Fruit fly (Drosophila melanogaster): ENCODE measurements around the gene dsh.

The dsh gene

DNA sequence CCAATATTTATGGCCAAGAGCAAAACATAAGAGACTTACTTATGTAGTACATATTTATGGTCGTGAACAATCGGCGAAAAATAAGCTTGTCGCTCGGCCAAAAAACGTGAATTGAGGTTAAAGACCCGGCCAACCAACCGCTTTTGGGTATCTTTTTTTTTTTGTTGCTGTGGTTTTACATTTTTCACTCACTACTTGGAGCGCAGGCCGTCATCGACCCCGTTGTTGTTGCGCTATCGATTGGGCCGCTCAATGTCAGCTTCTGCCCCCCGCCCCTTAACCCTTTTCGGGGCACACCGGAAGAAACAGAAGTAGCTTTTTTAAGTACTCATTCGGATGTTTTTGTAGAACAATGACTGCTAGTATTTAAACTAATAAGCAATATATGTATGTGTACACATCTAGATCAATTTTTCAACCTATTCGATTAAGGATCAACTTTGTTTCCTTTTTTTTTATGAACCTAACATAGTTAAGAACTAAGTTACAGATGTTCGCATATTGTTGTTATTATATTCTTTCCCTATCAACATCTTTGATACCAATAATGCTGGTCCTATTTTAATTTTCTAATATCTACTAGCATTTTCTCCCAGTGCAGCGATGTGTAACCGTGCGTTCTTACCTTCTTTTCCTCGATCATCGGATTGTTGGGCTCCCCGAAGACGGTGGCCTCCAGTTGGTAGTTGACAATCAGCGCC, 17.5 kb upstream of the dsh start (continued):
- TF ChIP-seq ap (GFP tag; IDR thresholded peaks at IDR 0.05), result no peak
- peak; percentile 82 for TF ChIP-seq CG12104 (GFP tag; optimal IDR thresholded peaks at IDR 0.05)
- peak; percentile 54 for TF ChIP-seq slbo (GFP tag; IDR thresholded peaks at IDR 0.05)
- no peak for TF ChIP-seq B-H1 (GFP tag; IDR thresholded peaks at IDR 0.05)
- no peak for TF ChIP-seq CG5953 (GFP tag; IDR thresholded peaks at IDR 0.05)
- no peak for TF ChIP-seq gcm (GFP tag; optimal IDR thresholded peaks at IDR 0.05)
- no peak for TF ChIP-seq Doc3 (GFP tag; IDR thresholded peaks at IDR 0.05; ENCODE audit: partially characterized antibody)
- TF ChIP-seq CG2875 (GFP tag; optimal IDR thresholded peaks at IDR 0.05), result peak; percentile 60
- TF ChIP-seq CG4424 (GFP tag; optimal IDR thresholded peaks at IDR 0.05), result peak; percentile 73
- TF ChIP-seq pnt (GFP tag; optimal IDR thresholded peaks at IDR 0.05), result peak; percentile 66
- no peak for TF ChIP-seq Bgb (GFP tag; IDR thresholded peaks at IDR 0.05; ENCODE audit: partially characterized antibody)
- peak; percentile 46 for TF ChIP-seq Ets97D (GFP tag; optimal IDR thresholded peaks at IDR 0.05)
- peak; percentile 78 for TF ChIP-seq NK7.1 (GFP tag; optimal IDR thresholded peaks at IDR 0.05)
- TF ChIP-seq oc (tag; optimal IDR thresholded peaks at IDR 0.05), result no peak
- TF ChIP-seq Oaz (GFP tag; IDR thresholded peaks at IDR 0.05), result peak; percentile 57; the same call in 1 of the 2 replicates
- no peak for TF ChIP-seq H15 (GFP tag; IDR thresholded peaks at IDR 0.05)
- peak; percentile 66 for TF ChIP-seq NfI (GFP tag; optimal IDR thresholded peaks at IDR 0.05)
- peak; percentile 73 for TF ChIP-seq Xbp1 (GFP tag; optimal IDR thresholded peaks at IDR 0.05)
- peak; percentile 55 for TF ChIP-seq fd3F (GFP tag; optimal IDR thresholded peaks at IDR 0.05)
- TF ChIP-seq CG11247 (GFP tag; IDR thresholded peaks at IDR 0.05), result peak; percentile 6; the same call in 1 of the 2 replicates
- TF ChIP-seq zfh1 (GFP tag; IDR thresholded peaks at IDR 0.05), result peak; percentile 14; the same call in 1 of the 3 replicates
- no peak for TF ChIP-seq CG15011 (GFP tag; optimal IDR thresholded peaks at IDR 0.05)
- TF ChIP-seq Optix (GFP tag; IDR thresholded peaks at IDR 0.05), result no peak
- TF ChIP-seq CG2116 (GFP tag; optimal IDR thresholded peaks at IDR 0.05), result peak; percentile 44
- no peak for TF ChIP-seq eve (GFP tag; optimal IDR thresholded peaks at IDR 0.05)
- TF ChIP-seq CG18599 (GFP tag; optimal IDR thresholded peaks at IDR 0.05), result no peak
- peak; percentile 74 for TF ChIP-seq CG2712 (tag; optimal IDR thresholded peaks at IDR 0.05)
- TF ChIP-seq CG15269 (tag; optimal IDR thresholded peaks at IDR 0.05), result peak; percentile 86
- TF ChIP-seq croc (GFP tag; conservative IDR thresholded peaks at IDR 0.05), result peak; percentile 47; the same call in 1 of the 3 replicates
- TF ChIP-seq Ets65A (GFP tag), result peak; percentile 89
- TF ChIP-seq pfk (GFP tag; optimal IDR thresholded peaks at IDR 0.05), result no peak
- TF ChIP-seq CG9817 (tag; optimal IDR thresholded peaks at IDR 0.05), result peak; percentile 57
- TF ChIP-seq lmd (GFP tag; IDR thresholded peaks at IDR 0.05), result peak; percentile 65
- peak; percentile 59 for TF ChIP-seq CG8944 (GFP tag; optimal IDR thresholded peaks at IDR 0.05)
- TF ChIP-seq lov (optimal IDR thresholded peaks at IDR 0.05), result no peak
- TF ChIP-seq lov (GFP tag; IDR thresholded peaks at IDR 0.05), result no peak
- TF ChIP-seq CG17829 (tag; optimal IDR thresholded peaks at IDR 0.05), result peak; percentile 64
- TF ChIP-seq shn (GFP tag; optimal IDR thresholded peaks at IDR 0.05), result peak; percentile 53
- TF ChIP-seq CG6854 (GFP tag; optimal IDR thresholded peaks at IDR 0.05), result peak; percentile 27
- TF ChIP-seq NFAT (GFP tag; IDR thresholded peaks at IDR 0.05), result no peak
- peak; percentile 8 for TF ChIP-seq CG13123 (GFP tag; optimal IDR thresholded peaks at IDR 0.05)
- no peak for TF ChIP-seq CG3995 (GFP tag; optimal IDR thresholded peaks at IDR 0.05)
- TF ChIP-seq ttk (GFP tag; IDR thresholded peaks at IDR 0.05), result 0 out of 2 replicates have a peak, but pooled peaks have one; percentile 38
- TF ChIP-seq Hr39 (optimal IDR thresholded peaks at IDR 0.05), result no peak
- peak; percentile 62 for TF ChIP-seq mam (GFP tag; optimal IDR thresholded peaks at IDR 0.05)
- peak; percentile 47; the same call in 1 of the 2 replicates for TF ChIP-seq Ada2b (GFP tag; IDR thresholded peaks at IDR 0.05)
- peak; percentile 59 for TF ChIP-seq Bteb2 (GFP tag; optimal IDR thresholded peaks at IDR 0.05)
- TF ChIP-seq zen2 (GFP tag; IDR thresholded peaks at IDR 0.05; ENCODE audit: partially characterized antibody), result no peak
- TF ChIP-seq al (GFP tag; IDR thresholded peaks at IDR 0.05), result no peak; the same call in 1 of the 2 replicates
- TF ChIP-seq CG7556 (GFP tag; optimal IDR thresholded peaks at IDR 0.05), result peak; percentile 84
- peak; percentile 70 for TF ChIP-seq PHDP (tag; optimal IDR thresholded peaks at IDR 0.05)

All from whole organism, embryonic.